Fruit fly (Drosophila melanogaster) whole organism, embryonic: ENCODE data around the gene Cpr66Cb.

Experiments used
- CG10431 ChIP-seq: fragments of 200-800 bp; sonication (Bioruptor generic); optimal IDR thresholded peaks from 3 replicates; lab custom pipeline; 2018; ENCODE audit warnings: missing biosample characterization, mild to moderate bottlenecking, missing genetic modification characterization
- CG11456 ChIP-seq: fragments of 200-800 bp; sonication (Bioruptor generic); IDR thresholded peaks from 3 replicates; pipeline ENCODE4 v1.3.6; 2022; ENCODE audit warnings: missing biosample characterization, missing genetic modification characterization
- CG12942 ChIP-seq: fragments of 200-800 bp; sonication (Bioruptor generic); optimal IDR thresholded peaks from 3 replicates; lab custom pipeline; 2016; ENCODE audit warnings: missing biosample characterization, missing genetic modification characterization
- CG14441 ChIP-seq: fragments of 200-800 bp; sonication (Bioruptor generic); IDR thresholded peaks from 2 replicates; pipeline ENCODE4 v1.3.6; 2022; ENCODE audit warnings: missing biosample characterization, missing genetic modification characterization
- CG15696 ChIP-seq: fragments of 200-800 bp; sonication (Bioruptor generic); optimal IDR thresholded peaks from 2 replicates; lab custom pipeline; 2019; ENCODE audit warnings: missing biosample characterization, mild to moderate bottlenecking, missing genetic modification characterization, moderate library complexity
- CG17328 ChIP-seq: fragments of 200-800 bp; sonication (Bioruptor generic); IDR thresholded peaks from 2 replicates; pipeline ENCODE4 v1.3.6; 2022; ENCODE audit warnings: missing biosample characterization, missing genetic modification characterization
- CG17361 ChIP-seq: fragments of 200-800 bp; sonication (Bioruptor generic); IDR thresholded peaks from 3 replicates; pipeline ENCODE4 v1.3.6; 2022; ENCODE audit warnings: missing biosample characterization, missing genetic modification characterization
- CG17612 ChIP-seq: fragments of 200-800 bp; sonication (Bioruptor generic); IDR thresholded peaks from 2 replicates; pipeline ENCODE4 v1.3.6; 2022; ENCODE audit warnings: missing biosample characterization, missing genetic modification characterization
- CG17802 ChIP-seq: fragments of 200-800 bp; sonication (Bioruptor generic); optimal IDR thresholded peaks from 2 replicates; lab custom pipeline; 2018; ENCODE audit warnings: missing biosample characterization, mild to moderate bottlenecking, missing genetic modification characterization, moderate library complexity
- CG18011 ChIP-seq: fragments of 200-800 bp; sonication (Bioruptor generic); optimal IDR thresholded peaks from 2 replicates; lab custom pipeline; 2017; ENCODE audit warnings: missing biosample characterization, missing genetic modification characterization, mild to moderate bottlenecking, moderate library complexity, missing genotype
- CG18619 ChIP-seq: fragments of 200-800 bp; sonication (Bioruptor generic); optimal IDR thresholded peaks from 3 replicates; lab custom pipeline; 2017; ENCODE audit warnings: missing biosample characterization, mild to moderate bottlenecking, missing genetic modification characterization
- CG2129 ChIP-seq: fragments of 200-800 bp; sonication (Bioruptor generic); IDR thresholded peaks from 2 replicates; pipeline ENCODE4 v1.3.6; 2022; ENCODE audit warnings: missing biosample characterization, missing genetic modification characterization; ENCODE audit not compliant: partially characterized antibody
- CG2678 ChIP-seq: fragments of 200-800 bp; sonication (Bioruptor generic); optimal IDR thresholded peaks from 3 replicates; lab custom pipeline; 2019; ENCODE audit warnings: missing biosample characterization, mild to moderate bottlenecking, missing genetic modification characterization, moderate library complexity
- CG30020 ChIP-seq: fragments of 200-800 bp; optimal IDR thresholded peaks from 2 replicates; lab custom pipeline; 2019; ENCODE audit warnings: missing biosample characterization, mild to moderate bottlenecking, missing genetic modification characterization, moderate library complexity
- CG4730 ChIP-seq: fragments of 200-800 bp; sonication (Bioruptor generic); IDR thresholded peaks from 2 replicates; pipeline ENCODE4 v1.3.6; 2022; ENCODE audit warnings: missing biosample characterization, missing genetic modification characterization
- CG5953 ChIP-seq: fragments of 200-800 bp; sonication (Bioruptor generic); IDR thresholded peaks from 2 replicates; pipeline ENCODE4 v1.3.6; 2022; ENCODE audit warnings: missing biosample characterization, missing genetic modification characterization
- CG6272 ChIP-seq: fragments of 200-800 bp; sonication (Bioruptor generic); IDR thresholded peaks from 2 replicates; pipeline ENCODE4 v1.3.6; 2022; ENCODE audit warnings: missing biosample characterization, missing genetic modification characterization
- CG7556 ChIP-seq: fragments of 200-800 bp; sonication (Bioruptor generic); optimal IDR thresholded peaks from 2 replicates; lab custom pipeline; 2017; ENCODE audit warnings: missing biosample characterization, mild to moderate bottlenecking, missing genetic modification characterization
- CG9727 ChIP-seq: fragments of 200-800 bp; sonication (Bioruptor generic); optimal IDR thresholded peaks from 3 replicates; lab custom pipeline; 2017; ENCODE audit warnings: missing biosample characterization, mild to moderate bottlenecking, missing genetic modification characterization
- CrebB ChIP-seq: fragments of 200-800 bp; sonication (Bioruptor generic); optimal IDR thresholded peaks from 3 replicates; lab custom pipeline; 2018; ENCODE audit warnings: missing biosample characterization, mild to moderate bottlenecking, missing genetic modification characterization
- D ChIP-seq, 2 experiments: fragments of 200-800 bp in 1 of 2; fragments of >200 bp in 1 of 2; sonication (Bioruptor generic) in 1 of 2; optimal IDR thresholded peaks; 2 replicates in 1 of 2; 3 replicates in 1 of 2; lab custom pipeline; 2017; ENCODE audit warnings: mild to moderate bottlenecking in 1 of 2, missing biosample characterization in 1 of 2, missing genetic modification characterization in 1 of 2, missing genetic modification reagents in 1 of 2
- Dll ChIP-seq: fragments of 200-800 bp; sonication (Bioruptor generic); IDR thresholded peaks from 4 replicates; pipeline ENCODE4 v1.3.6; 2022; ENCODE audit warnings: missing biosample characterization, missing genetic modification characterization; ENCODE audit not compliant: partially characterized antibody
- H2.0 ChIP-seq: fragments of 200-800 bp; sonication (Bioruptor generic); IDR thresholded peaks from 2 replicates; pipeline ENCODE4 v1.3.6; 2022; ENCODE audit warnings: missing biosample characterization, missing genetic modification characterization
- HmgD ChIP-seq: fragments of 200-800 bp; sonication (Bioruptor generic); optimal IDR thresholded peaks from 3 replicates; lab custom pipeline; 2016; ENCODE audit warnings: missing biosample characterization, missing genetic modification characterization
- HmgZ ChIP-seq: fragments of 200-800 bp; sonication (Bioruptor generic); optimal IDR thresholded peaks from 2 replicates; lab custom pipeline; 2018; ENCODE audit warnings: missing biosample characterization, mild to moderate bottlenecking, missing genetic modification characterization
- Optix ChIP-seq: fragments of 200-800 bp; sonication (Bioruptor generic); IDR thresholded peaks from 3 replicates; pipeline ENCODE4 v1.3.6; 2022; ENCODE audit warnings: missing biosample characterization, missing genetic modification characterization
- Ravus ChIP-seq: fragments of 200-800 bp; sonication (Bioruptor generic); IDR thresholded peaks from 2 replicates; pipeline ENCODE4 v1.3.6; 2022; ENCODE audit warnings: missing biosample characterization, missing genetic modification characterization
- Side ChIP-seq: fragments of 200-800 bp; sonication (Bioruptor generic); optimal IDR thresholded peaks from 2 replicates; lab custom pipeline; 2016; ENCODE audit warnings: missing biosample characterization, missing genetic modification characterization
- Six4 ChIP-seq: fragments of 200-800 bp; sonication (Bioruptor generic); optimal IDR thresholded peaks from 2 replicates; lab custom pipeline; 2016; ENCODE audit warnings: missing biosample characterization, missing genetic modification characterization
- TFAM ChIP-seq: fragments of 200-800 bp; sonication (Bioruptor generic); optimal IDR thresholded peaks from 2 replicates; lab custom pipeline; 2017; ENCODE audit warnings: missing biosample characterization, missing genetic modification characterization, inconsistent platforms
- YL-1 ChIP-seq: fragments of 200-800 bp; sonication (Bioruptor generic); optimal IDR thresholded peaks from 3 replicates; lab custom pipeline; 2017; ENCODE audit warnings: missing biosample characterization, mild to moderate bottlenecking, missing genetic modification characterization
- al ChIP-seq: fragments of 200-800 bp; sonication (Bioruptor generic); IDR thresholded peaks from 2 replicates; pipeline ENCODE4 v1.3.6; 2022; ENCODE audit warnings: missing biosample characterization, missing genetic modification characterization
- aop ChIP-seq: fragments of 200-800 bp; sonication (Bioruptor generic); IDR thresholded peaks from 2 replicates; pipeline ENCODE4 v1.3.6; 2022; ENCODE audit warnings: missing biosample characterization, missing genetic modification characterization
- bowl ChIP-seq: fragments of 200-800 bp; sonication (Bioruptor generic); IDR thresholded peaks from 2 replicates; pipeline ENCODE4 v1.3.6; 2022; ENCODE audit warnings: missing biosample characterization, missing genetic modification characterization
- br ChIP-seq: fragments of >200 bp; optimal IDR thresholded peaks from 2 replicates; lab custom pipeline; 2017
- btn ChIP-seq: fragments of 200-800 bp; sonication (Bioruptor generic); optimal IDR thresholded peaks from 2 replicates; lab custom pipeline; 2016; ENCODE audit warnings: missing biosample characterization, missing genetic modification characterization
- cas ChIP-seq: fragments of 200-800 bp; sonication (Bioruptor generic); IDR thresholded peaks from 2 replicates; pipeline ENCODE4 v1.3.6; 2022; ENCODE audit warnings: missing biosample characterization, missing genetic modification characterization
- dmrt99B ChIP-seq: fragments of 200-800 bp; sonication (Bioruptor generic); optimal IDR thresholded peaks from 2 replicates; lab custom pipeline; 2018; ENCODE audit warnings: missing biosample characterization, mild to moderate bottlenecking, missing genetic modification characterization, moderate library complexity
- ems ChIP-seq: fragments of 200-800 bp; sonication (Bioruptor generic); optimal IDR thresholded peaks from 3 replicates; lab custom pipeline; 2016; ENCODE audit warnings: missing biosample characterization, missing genetic modification characterization
- esg ChIP-seq: fragments of 200-800 bp; sonication (Bioruptor generic); conservative IDR thresholded peaks from 2 replicates; pipeline ENCODE4 v1.3.6; 2022; ENCODE audit warnings: missing biosample characterization, missing genetic modification characterization
- fu2 ChIP-seq: fragments of 200-800 bp; sonication (Bioruptor generic); optimal IDR thresholded peaks from 2 replicates; lab custom pipeline; 2016; ENCODE audit warnings: missing biosample characterization, missing genetic modification characterization
- grau ChIP-seq: fragments of 200-800 bp; optimal IDR thresholded peaks from 3 replicates; lab custom pipeline; 2019; ENCODE audit warnings: missing biosample characterization, mild to moderate bottlenecking, missing genetic modification characterization, moderate library complexity
- her ChIP-seq: fragments of 200-800 bp; sonication (Bioruptor generic); optimal IDR thresholded peaks from 2 replicates; lab custom pipeline; 2016; ENCODE audit warnings: missing biosample characterization, missing genetic modification characterization
- inv ChIP-seq: fragments of 200-800 bp; sonication (Bioruptor generic); IDR thresholded peaks from 2 replicates; pipeline ENCODE4 v1.3.6; 2022; ENCODE audit warnings: missing biosample characterization, missing genetic modification characterization; ENCODE audit not compliant: partially characterized antibody
- lilli ChIP-seq: fragments of 200-800 bp; sonication (Bioruptor generic); optimal IDR thresholded peaks from 3 replicates; lab custom pipeline; 2016; ENCODE audit warnings: missing biosample characterization, missing genetic modification characterization
- pb ChIP-seq: fragments of 200-800 bp; sonication (Bioruptor generic); optimal IDR thresholded peaks from 3 replicates; lab custom pipeline; 2016; ENCODE audit warnings: missing biosample characterization, missing genetic modification characterization
- prd ChIP-seq, 3 experiments: fragments of >200 bp in 2 of 3; fragments of 200-800 bp in 1 of 3; sonication (Bioruptor generic) in 1 of 3; optimal IDR thresholded peaks in 2 of 3; IDR thresholded peaks in 1 of 3; 2 replicates in 2 of 3; 3 replicates in 1 of 3; pipeline versions ENCODE4 v1.3.6 to Lab custom; 2017 to 2022; ENCODE audit warnings: missing biosample characterization in 1 of 3, missing genetic modification characterization in 1 of 3
- sim ChIP-seq: fragments of 200-800 bp; sonication (Bioruptor generic); IDR thresholded peaks from 2 replicates; pipeline ENCODE4 v1.3.6; 2022; ENCODE audit warnings: missing biosample characterization, missing genetic modification characterization
- trh ChIP-seq: fragments of 200-800 bp; sonication (Bioruptor generic); optimal IDR thresholded peaks from 2 replicates; lab custom pipeline; 2016; ENCODE audit warnings: missing biosample characterization, missing genetic modification characterization
- yki ChIP-seq: fragments of >200 bp; optimal IDR thresholded peaks from 3 replicates; lab custom pipeline; 2018

Gene Cpr66Cb

DNA sequence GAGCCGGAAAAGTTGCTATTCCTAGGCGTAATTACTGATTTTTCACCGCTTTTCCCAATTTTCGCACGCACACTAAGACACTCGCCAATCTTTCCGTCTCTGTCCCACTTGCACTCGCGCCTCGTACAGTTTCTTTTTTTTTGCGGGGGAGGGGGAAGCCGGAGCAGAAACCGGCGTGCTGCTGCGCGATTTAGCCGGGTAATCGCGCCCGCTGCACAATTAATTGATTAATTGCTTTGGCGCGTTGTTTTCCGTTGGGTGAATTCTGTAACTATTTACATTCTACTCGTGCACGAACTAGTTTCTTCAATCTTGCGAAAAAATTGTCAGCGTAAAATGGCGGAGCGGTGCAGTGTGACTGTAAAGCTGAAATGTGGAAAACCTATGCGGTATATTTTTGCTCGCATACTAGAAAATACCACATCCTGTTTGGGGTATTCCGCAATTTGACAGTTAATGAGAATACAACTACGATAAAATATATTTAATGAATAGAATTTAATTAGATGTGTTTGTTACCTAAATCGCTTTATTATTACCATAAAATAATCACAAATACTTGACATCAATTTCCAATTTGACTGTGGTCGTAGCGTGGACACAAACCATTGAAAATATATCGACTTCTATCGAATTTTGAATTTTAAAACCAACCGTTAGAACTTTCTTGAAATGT lies 21.2 kb upstream of the Cpr66Cb start, which contains the start of gene Cpsf6 (continued):
- no peak; the same call in 1 of the 2 replicates for TF ChIP-seq Ravus (GFP tag; lab: Robert Waterston, UW)
- no peak for TF ChIP-seq fu2 (GFP tag; lab: Kevin White, UChicago)
- TF ChIP-seq prd (optimal IDR thresholded peaks at IDR 0.05; lab: Kevin White, UChicago): no peak
- peak; percentile 74 for TF ChIP-seq prd (GFP tag; IDR thresholded peaks at IDR 0.05; lab: Robert Waterston, UW)
- TF ChIP-seq CG5953 (GFP tag; lab: Robert Waterston, UW): no peak
- peak; percentile 89 for TF ChIP-seq YL-1 (GFP tag; lab: Kevin White, UChicago)
- TF ChIP-seq D (optimal IDR thresholded peaks at IDR 0.05; lab: Kevin White, UChicago): no peak
- peak; percentile 30 for TF ChIP-seq D (GFP tag; optimal IDR thresholded peaks at IDR 0.05; lab: Kevin White, UChicago)
- peak; percentile 54; the same call in 1 of the 2 replicates for TF ChIP-seq cas (GFP tag; lab: Robert Waterston, UW)
- TF ChIP-seq pb: no peak
- TF ChIP-seq CG9727 (GFP tag; lab: Kevin White, UChicago): peak; percentile 48
- peak; percentile 64; the same call in 2 of the 3 replicates for TF ChIP-seq CG17361
- TF ChIP-seq CG14441 (GFP tag; lab: Robert Waterston, UW): peak; percentile 48
- TF ChIP-seq TFAM (GFP tag; lab: Kevin White, UChicago): no peak
- peak; percentile 68 for TF ChIP-seq CG2678 (tag; lab: Kevin White, UChicago)
- no peak for TF ChIP-seq CG17612 (GFP tag; lab: Robert Waterston, UW)
- no peak for TF ChIP-seq Optix (GFP tag; lab: Robert Waterston, UW)
- peak; percentile 62 for TF ChIP-seq HmgD
- TF ChIP-seq btn: no peak
- no peak for TF ChIP-seq yki (lab: Kevin White, UChicago)
- 0 out of 2 replicates have a peak, but pooled peaks have one; percentile 11 for TF ChIP-seq CG6272 (GFP tag; lab: Robert Waterston, UW)
- peak; percentile 35 for TF ChIP-seq CG18619
- peak; percentile 74 for TF ChIP-seq CG15696
- TF ChIP-seq ems: peak; percentile 35
- peak; percentile 37; the same call in 1 of the 2 replicates for TF ChIP-seq esg
- peak; percentile 29 for TF ChIP-seq CG17802 (tag; lab: Kevin White, UChicago)
- TF ChIP-seq Side: no peak
- no peak for TF ChIP-seq bowl (GFP tag; lab: Robert Waterston, UW)
- TF ChIP-seq sim (GFP tag; lab: Robert Waterston, UW): no peak
- TF ChIP-seq HmgZ (tag; lab: Kevin White, UChicago): peak; percentile 53
- no peak for TF ChIP-seq her
- no peak for TF ChIP-seq Six4 (GFP tag; lab: Kevin White, UChicago)
- peak; percentile 41 for TF ChIP-seq dmrt99B (tag; lab: Kevin White, UChicago)
- peak; percentile 79 for TF ChIP-seq H2.0 (GFP tag; lab: Robert Waterston, UW)
- peak; percentile 57 for TF ChIP-seq CG12942
- TF ChIP-seq CG4730 (GFP tag; lab: Robert Waterston, UW): peak; percentile 46; the same call in 1 of the 2 replicates
- TF ChIP-seq CG11456: peak; percentile 60; the same call in 2 of the 3 replicates
- peak; percentile 75 for TF ChIP-seq grau (tag; lab: Kevin White, UChicago)
- TF ChIP-seq aop (GFP tag; lab: Robert Waterston, UW): no peak
- TF ChIP-seq al: peak; percentile 48; the same call in 1 of the 2 replicates
- no peak for TF ChIP-seq CrebB (tag; lab: Kevin White, UChicago)
- TF ChIP-seq inv (GFP tag; lab: Robert Waterston, UW): no peak; the same call in 1 of the 2 replicates
- peak; percentile 67 for TF ChIP-seq lilli
- TF ChIP-seq CG7556 (GFP tag; lab: Kevin White, UChicago): no peak
- no peak for TF ChIP-seq br
- 0 out of 4 replicates have a peak, but pooled peaks have one; percentile 46 for TF ChIP-seq Dll (GFP tag; lab: Robert Waterston, UW)
- TF ChIP-seq trh (GFP tag; lab: Kevin White, UChicago): no peak
- TF ChIP-seq CG17328 (GFP tag; lab: Robert Waterston, UW): peak; percentile 76
- TF ChIP-seq CG30020 (tag; lab: Kevin White, UChicago): peak; percentile 64
- TF ChIP-seq CG18011 (GFP tag; lab: Kevin White, UChicago): peak; percentile 24
- no peak for TF ChIP-seq CG2129 (GFP tag; lab: Robert Waterston, UW)
- no peak for TF ChIP-seq CG10431 (GFP tag; lab: Kevin White, UChicago)
